Worm (Caenorhabditis elegans) whole organism, mixed stage, embryonic: ENCODE results near the gene sma-2.

Experiments
- M03D4.4 ChIP-seq: sonication (generic microtip); optimal IDR thresholded peaks from 2 replicates; lab custom pipeline; 2017; ENCODE audit warnings: mild to moderate bottlenecking, missing genetic modification characterization, missing compliant biosample characterization
- bed-3 ChIP-seq: fragments of 200-800 bp; sonication (Bioruptor generic); optimal IDR thresholded peaks from 3 replicates; lab custom pipeline; 2018; ENCODE audit warnings: mild to moderate bottlenecking, missing genetic modification characterization, moderate library complexity, missing compliant biosample characterization
- blmp-1 ChIP-seq: fragments of 150-350 bp; optimal IDR thresholded peaks from 2 replicates; lab custom pipeline; 2014; ENCODE audit warnings: missing biosample characterization, missing genetic modification characterization
- ceh-39 ChIP-seq: fragments of 150-350 bp; optimal IDR thresholded peaks from 2 replicates; lab custom pipeline; 2014; ENCODE audit warnings: missing biosample characterization, missing genetic modification characterization
- ceh-43 ChIP-seq: fragments of 200-800 bp; sonication (Bioruptor generic); optimal IDR thresholded peaks from 2 replicates; lab custom pipeline; 2018; ENCODE audit warnings: mild to moderate bottlenecking, missing genetic modification characterization, moderate library complexity, missing compliant biosample characterization
- ceh-83 ChIP-seq: fragments of 200-800 bp; sonication (Bioruptor generic); optimal IDR thresholded peaks from 2 replicates; lab custom pipeline; 2018; ENCODE audit warnings: mild to moderate bottlenecking, missing genetic modification characterization, missing compliant biosample characterization
- ces-1 ChIP-seq: fragments of 150-350 bp; optimal IDR thresholded peaks from 2 replicates; lab custom pipeline; 2014; ENCODE audit warnings: missing biosample characterization, missing genetic modification reagents, missing genetic modification characterization
- cnd-1 ChIP-seq: fragments of 200-800 bp; sonication (Bioruptor generic); optimal IDR thresholded peaks from 2 replicates; lab custom pipeline; 2018; ENCODE audit warnings: mild to moderate bottlenecking, missing genetic modification characterization, missing compliant biosample characterization
- drap-1 ChIP-seq: fragments of 200-800 bp; sonication (Bioruptor generic); optimal IDR thresholded peaks from 3 replicates; lab custom pipeline; 2018; ENCODE audit warnings: mild to moderate bottlenecking, missing genetic modification characterization, missing compliant biosample characterization
- elt-1 ChIP-seq: sonication (generic microtip); optimal IDR thresholded peaks from 2 replicates; lab custom pipeline; 2017; ENCODE audit warnings: missing genetic modification characterization, mild to moderate bottlenecking, missing compliant biosample characterization, antibody characterized with exemption, moderate library complexity, borderline replicate concordance; ENCODE audit not compliant: insufficient read depth
- elt-3 ChIP-seq: fragments of 150-350 bp; optimal IDR thresholded peaks from 2 replicates; lab custom pipeline; 2014; ENCODE audit warnings: missing biosample characterization, missing genetic modification characterization
- flh-1 ChIP-seq: fragments of 200-800 bp; sonication (Bioruptor generic); optimal IDR thresholded peaks from 2 replicates; lab custom pipeline; 2018; ENCODE audit warnings: mild to moderate bottlenecking, missing genetic modification characterization, moderate library complexity, missing compliant biosample characterization
- ham-2 ChIP-seq: fragments of 200-800 bp; sonication (Bioruptor generic); optimal IDR thresholded peaks from 2 replicates; lab custom pipeline; 2018; ENCODE audit warnings: mild to moderate bottlenecking, missing genetic modification characterization, missing compliant biosample characterization
- hlh-1 ChIP-seq: fragments of 150-350 bp; optimal IDR thresholded peaks from 2 replicates; lab custom pipeline; 2014; ENCODE audit warnings: missing biosample characterization, missing genetic modification reagents, missing genetic modification characterization
- lin-13 ChIP-seq: fragments of 150-350 bp; optimal IDR thresholded peaks from 2 replicates; lab custom pipeline; 2014; ENCODE audit warnings: missing biosample characterization, missing genetic modification characterization
- lin-32 ChIP-seq: fragments of 200-800 bp; sonication (Bioruptor generic); optimal IDR thresholded peaks from 2 replicates; lab custom pipeline; 2018; ENCODE audit warnings: mild to moderate bottlenecking, missing genetic modification characterization, missing compliant biosample characterization
- lsy-2 ChIP-seq: fragments of 150-350 bp; optimal IDR thresholded peaks from 2 replicates; lab custom pipeline; 2014; ENCODE audit warnings: missing biosample characterization, missing genetic modification characterization
- mab-5 ChIP-seq: fragments of 150-350 bp; optimal IDR thresholded peaks from 2 replicates; lab custom pipeline; 2014; ENCODE audit warnings: missing biosample characterization, missing genetic modification characterization
- mep-1 ChIP-seq: fragments of 150-350 bp; optimal IDR thresholded peaks from 2 replicates; lab custom pipeline; 2017; ENCODE audit warnings: missing biosample characterization, missing genetic modification reagents, missing genetic modification characterization, inconsistent platforms
- mls-2 ChIP-seq: sonication (generic microtip); optimal IDR thresholded peaks from 2 replicates; lab custom pipeline; 2016; ENCODE audit warnings: mild to moderate bottlenecking, missing genetic modification characterization, moderate library complexity, missing compliant biosample characterization
- nhr-12 ChIP-seq: fragments of 150-350 bp; optimal IDR thresholded peaks from 2 replicates; lab custom pipeline; 2014; ENCODE audit warnings: missing biosample characterization, missing genetic modification characterization
- nhr-2 ChIP-seq: fragments of 150-350 bp; optimal IDR thresholded peaks from 2 replicates; lab custom pipeline; 2014; ENCODE audit warnings: missing biosample characterization, missing genetic modification characterization
- nhr-237 ChIP-seq: fragments of 150-350 bp; optimal IDR thresholded peaks from 2 replicates; lab custom pipeline; 2014; ENCODE audit warnings: missing biosample characterization, missing genetic modification characterization
- nhr-28 ChIP-seq: fragments of 150-350 bp; optimal IDR thresholded peaks from 2 replicates; lab custom pipeline; 2014; ENCODE audit warnings: missing biosample characterization, missing genetic modification characterization
- nhr-76 ChIP-seq: sonication (generic microtip); optimal IDR thresholded peaks from 2 replicates; lab custom pipeline; 2017; ENCODE audit warnings: missing biosample characterization, missing genetic modification characterization
- pha-4 ChIP-seq: fragments of 150-350 bp; optimal IDR thresholded peaks from 2 replicates; lab custom pipeline; 2018; ENCODE audit warnings: missing biosample characterization, missing genetic modification reagents, missing genetic modification characterization
- sem-2 ChIP-seq: fragments of 200-800 bp; sonication (Bioruptor generic); optimal IDR thresholded peaks from 2 replicates; lab custom pipeline; 2018; ENCODE audit warnings: mild to moderate bottlenecking, missing genetic modification characterization, missing compliant biosample characterization
- snpc-4 ChIP-seq: fragments of 150-350 bp; optimal IDR thresholded peaks from 2 replicates; lab custom pipeline; 2014; ENCODE audit warnings: missing biosample characterization, missing genetic modification characterization
- sptf-1 ChIP-seq: sonication (generic microtip); optimal IDR thresholded peaks from 2 replicates; lab custom pipeline; 2017; ENCODE audit warnings: mild to moderate bottlenecking, missing genetic modification characterization, moderate library complexity, missing compliant biosample characterization
- tbx-8 ChIP-seq: fragments of 200-800 bp; sonication (Bioruptor generic); optimal IDR thresholded peaks from 2 replicates; lab custom pipeline; 2018; ENCODE audit warnings: mild to moderate bottlenecking, missing genetic modification characterization, moderate library complexity, missing compliant biosample characterization
- unc-120 ChIP-seq: sonication (generic microtip); optimal IDR thresholded peaks from 2 replicates; lab custom pipeline; 2017; ENCODE audit warnings: missing genetic modification characterization, missing compliant biosample characterization; ENCODE audit not compliant: poor library complexity, severe bottlenecking
- unc-39 ChIP-seq: fragments of 150-350 bp; optimal IDR thresholded peaks from 2 replicates; lab custom pipeline; 2014; ENCODE audit warnings: missing biosample characterization, missing genetic modification characterization
- unc-62 ChIP-seq: fragments of 150-350 bp; optimal IDR thresholded peaks from 2 replicates; lab custom pipeline; 2014; ENCODE audit warnings: missing biosample characterization, missing genetic modification reagents, missing genetic modification characterization
- zip-8 ChIP-seq: fragments of 150-350 bp; optimal IDR thresholded peaks from 2 replicates; lab custom pipeline; 2014; ENCODE audit warnings: missing biosample characterization, missing genetic modification characterization
- ztf-11 ChIP-seq: fragments of 150-350 bp; optimal IDR thresholded peaks from 2 replicates; lab custom pipeline; 2014; ENCODE audit warnings: missing biosample characterization, missing genetic modification characterization

sma-2 gene

ce11 chrIII:8797211-8797733 is 47.8 kb downstream of the sma-2 start:
- peak; percentile 48 for TF ChIP-seq ces-1 (GFP tag; lab: Kevin White, UChicago)
- no peak for TF ChIP-seq tbx-8 (GFP tag; lab: Kevin White, UChicago)
- TF ChIP-seq ztf-11 (tag; lab: Kevin White, UChicago): no peak
- TF ChIP-seq unc-39 (tag; lab: Kevin White, UChicago): no peak
- TF ChIP-seq drap-1 (GFP tag; lab: Kevin White, UChicago): peak; percentile 6
- peak; percentile 63 for TF ChIP-seq elt-3 (tag; lab: Kevin White, UChicago)
- TF ChIP-seq elt-1 (tag; lab: Kevin White, UChicago): peak; percentile 1
- peak; percentile 25 for TF ChIP-seq M03D4.4 (tag; lab: Kevin White, UChicago)
- TF ChIP-seq lsy-2: peak; percentile 62

DNA sequence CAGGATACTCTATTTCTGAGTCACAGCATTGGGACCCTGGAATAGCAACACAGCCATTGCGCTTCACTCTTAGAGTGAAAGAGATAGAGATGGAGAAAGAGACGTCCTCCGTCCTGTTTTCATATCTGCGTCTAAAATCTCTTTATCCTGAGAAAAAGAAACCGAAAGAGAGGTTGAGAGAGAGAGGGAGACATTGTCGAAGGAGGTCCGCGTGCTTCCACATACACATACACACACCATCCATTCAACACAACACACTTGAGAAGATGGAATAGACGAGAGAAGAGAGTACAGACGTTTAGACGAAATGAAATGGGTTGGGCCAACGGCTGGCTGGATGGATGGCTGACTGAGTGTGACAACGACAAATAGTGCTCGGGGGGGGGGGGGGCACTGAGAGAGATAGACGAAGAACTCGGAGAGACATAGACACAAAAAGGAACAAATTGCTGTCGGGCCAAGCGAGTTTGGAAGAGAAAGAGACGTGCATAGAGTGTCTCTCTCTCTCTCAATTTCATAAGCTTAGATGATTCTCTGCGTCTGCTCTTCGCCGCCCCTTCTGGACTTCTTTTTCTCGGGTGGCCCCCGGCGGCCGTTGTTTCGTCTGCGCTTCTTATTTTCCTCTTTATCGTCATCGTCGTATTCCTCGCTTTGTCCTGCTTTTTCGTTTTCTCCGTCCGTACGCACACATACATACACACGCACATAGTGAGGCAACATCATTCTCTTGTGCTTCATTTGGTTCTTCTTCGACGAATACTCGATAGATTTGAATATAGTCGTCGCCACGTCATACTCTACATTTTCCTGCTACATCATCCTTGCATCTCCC is 50.7 kb downstream of the sma-2 start, which contains the start of gene F54F2.6:
Gene F54F2.6 (minus strand): TSS at position 738 of the 832 bp plus-strand sequence.
- peak; percentile 72 for TF ChIP-seq nhr-237 (tag; lab: Kevin White, UChicago)
- no peak for TF ChIP-seq mab-5 (tag; lab: Kevin White, UChicago)
- TF ChIP-seq flh-1 (GFP tag; lab: Kevin White, UChicago): no peak
- TF ChIP-seq ces-1 (GFP tag; lab: Kevin White, UChicago): peak; percentile 87
- no peak for TF ChIP-seq nhr-28 (tag; lab: Kevin White, UChicago)
- no peak for TF ChIP-seq ceh-43
- TF ChIP-seq unc-120: peak; percentile 93
- no peak for TF ChIP-seq ceh-83
- peak; percentile 58 for TF ChIP-seq lsy-2
- TF ChIP-seq zip-8 (tag; lab: Kevin White, UChicago): peak; percentile 11
- no peak for TF ChIP-seq blmp-1
- no peak for TF ChIP-seq unc-39 (tag; lab: Kevin White, UChicago)
- TF ChIP-seq elt-1 (tag; lab: Kevin White, UChicago): no peak
- TF ChIP-seq lin-32 (GFP tag; lab: Kevin White, UChicago): no peak
- TF ChIP-seq sptf-1 (tag; lab: Kevin White, UChicago): peak; percentile 78
- peak; percentile 14 for TF ChIP-seq tbx-8 (GFP tag; lab: Kevin White, UChicago)
- peak; percentile 83 for TF ChIP-seq hlh-1 (tag; lab: Kevin White, UChicago)
- TF ChIP-seq M03D4.4 (tag; lab: Kevin White, UChicago): peak; percentile 80
- peak; percentile 66 for TF ChIP-seq ztf-11 (tag; lab: Kevin White, UChicago)
- peak; percentile 39 for TF ChIP-seq elt-3 (tag; lab: Kevin White, UChicago)
- peak; percentile 96 for TF ChIP-seq unc-62 (GFP tag; lab: Kevin White, UChicago)
- TF ChIP-seq ham-2 (GFP tag; lab: Kevin White, UChicago): peak; percentile 65
- no peak for TF ChIP-seq mep-1 (tag; lab: Kevin White, UChicago)
- TF ChIP-seq sem-2 (GFP tag; lab: Kevin White, UChicago): no peak
- TF ChIP-seq nhr-12 (tag; lab: Kevin White, UChicago): peak; percentile 33
- peak; percentile 78 for TF ChIP-seq pha-4 (tag; lab: Kevin White, UChicago)
- peak; percentile 60 for TF ChIP-seq cnd-1 (tag; lab: Kevin White, UChicago)
- TF ChIP-seq ceh-39 (tag; lab: Kevin White, UChicago): no peak
- peak; percentile 63 for TF ChIP-seq nhr-2 (tag; lab: Kevin White, UChicago)
- TF ChIP-seq lin-13 (tag; lab: Kevin White, UChicago): peak; percentile 53
- TF ChIP-seq mls-2 (tag; lab: Kevin White, UChicago): peak; percentile 92
- no peak for TF ChIP-seq nhr-76
- peak; percentile 56 for TF ChIP-seq drap-1 (GFP tag; lab: Kevin White, UChicago)
- no peak for TF ChIP-seq bed-3
- TF ChIP-seq snpc-4: no peak

DNA sequence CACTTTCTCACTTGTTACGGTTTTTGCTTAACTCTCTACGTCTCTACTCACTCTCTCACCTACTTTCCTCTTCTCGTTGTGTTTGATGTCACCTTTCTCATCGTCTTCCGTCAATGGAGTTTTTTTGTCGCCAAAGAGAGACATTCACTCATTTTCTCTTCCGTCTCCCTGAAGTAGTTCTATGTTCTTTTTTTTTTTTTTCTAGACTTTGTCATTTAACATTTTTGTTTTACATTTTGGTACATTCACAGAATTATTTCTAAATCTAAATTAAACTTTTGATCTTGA is 51.3 kb downstream of the sma-2 start:
- no peak for TF ChIP-seq ceh-43
- no peak for TF ChIP-seq ham-2 (GFP tag; lab: Kevin White, UChicago)
- no peak for TF ChIP-seq mls-2 (tag; lab: Kevin White, UChicago)
- TF ChIP-seq pha-4 (tag; lab: Kevin White, UChicago): no peak
- no peak for TF ChIP-seq ztf-11 (tag; lab: Kevin White, UChicago)
- TF ChIP-seq hlh-1 (tag; lab: Kevin White, UChicago): no peak
- no peak for TF ChIP-seq nhr-237 (tag; lab: Kevin White, UChicago)
- TF ChIP-seq unc-39 (tag; lab: Kevin White, UChicago): no peak
- TF ChIP-seq zip-8 (tag; lab: Kevin White, UChicago): no peak
- TF ChIP-seq unc-62 (GFP tag; lab: Kevin White, UChicago): no peak
- TF ChIP-seq M03D4.4 (tag; lab: Kevin White, UChicago): no peak
- no peak for TF ChIP-seq flh-1 (GFP tag; lab: Kevin White, UChicago)
- no peak for TF ChIP-seq sem-2 (GFP tag; lab: Kevin White, UChicago)
